Fruit fly (Drosophila melanogaster): ENCODE data around the gene HLH4C.
A peak's percentile ranks its signal among the peaks of the same experiment; 100 is the strongest.

The HLH4C gene

DNA sequence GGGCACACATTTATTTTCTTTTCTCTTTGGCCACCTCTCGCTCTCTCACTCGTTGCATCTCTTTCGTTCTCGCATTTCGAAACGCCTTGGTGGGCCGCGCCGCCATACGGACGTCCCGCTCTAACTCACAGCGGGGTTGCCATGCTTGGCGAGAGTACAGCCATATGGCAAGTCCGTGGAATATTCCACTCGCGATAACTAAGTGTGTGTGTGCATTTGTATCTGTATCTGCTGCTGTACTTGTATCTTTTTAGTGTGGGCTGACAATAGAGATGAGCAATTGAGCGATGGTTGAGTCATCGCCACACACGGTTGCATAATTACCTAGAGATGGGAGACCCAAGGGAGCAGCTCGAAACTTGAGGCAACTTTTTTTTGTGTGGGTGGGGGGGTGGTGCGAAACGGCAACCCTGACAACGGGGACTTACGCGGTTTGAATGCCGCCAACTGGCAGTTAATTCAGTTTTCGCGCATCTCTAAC, 37.3 kb upstream of the HLH4C start (continued):
- peak; percentile 91 for TF ChIP-seq CoRest (tag; optimal IDR thresholded peaks at IDR 0.05)
- peak; percentile 56 for TF ChIP-seq CG6813 (GFP tag; optimal IDR thresholded peaks at IDR 0.05)
- TF ChIP-seq CHES-1-like (GFP tag; optimal IDR thresholded peaks at IDR 0.05), result peak; percentile 91
- peak; percentile 98 for TF ChIP-seq Med (GFP tag)
- peak; percentile 77 for TF ChIP-seq CG7357 (GFP tag; IDR thresholded peaks at IDR 0.05)
- TF ChIP-seq CG30403 (GFP tag; optimal IDR thresholded peaks at IDR 0.05), result peak; percentile 86
- TF ChIP-seq Awh (GFP tag; IDR thresholded peaks at IDR 0.05), result peak; percentile 87
- peak; percentile 50 for TF ChIP-seq Hand (GFP tag; optimal IDR thresholded peaks at IDR 0.05)
- TF ChIP-seq CG13123 (GFP tag; optimal IDR thresholded peaks at IDR 0.05), result peak; percentile 66
- peak; percentile 71 for TF ChIP-seq phol (tag; optimal IDR thresholded peaks at IDR 0.05)
- TF ChIP-seq oc (tag; optimal IDR thresholded peaks at IDR 0.05), result peak; percentile 51
- TF ChIP-seq CG12236 (GFP tag; optimal IDR thresholded peaks at IDR 0.05), result peak; percentile 11
- peak; percentile 76 for TF ChIP-seq bcd (GFP tag; optimal IDR thresholded peaks at IDR 0.05)
- TF ChIP-seq CG16863 (GFP tag; optimal IDR thresholded peaks at IDR 0.05), result peak; percentile 78

DNA sequence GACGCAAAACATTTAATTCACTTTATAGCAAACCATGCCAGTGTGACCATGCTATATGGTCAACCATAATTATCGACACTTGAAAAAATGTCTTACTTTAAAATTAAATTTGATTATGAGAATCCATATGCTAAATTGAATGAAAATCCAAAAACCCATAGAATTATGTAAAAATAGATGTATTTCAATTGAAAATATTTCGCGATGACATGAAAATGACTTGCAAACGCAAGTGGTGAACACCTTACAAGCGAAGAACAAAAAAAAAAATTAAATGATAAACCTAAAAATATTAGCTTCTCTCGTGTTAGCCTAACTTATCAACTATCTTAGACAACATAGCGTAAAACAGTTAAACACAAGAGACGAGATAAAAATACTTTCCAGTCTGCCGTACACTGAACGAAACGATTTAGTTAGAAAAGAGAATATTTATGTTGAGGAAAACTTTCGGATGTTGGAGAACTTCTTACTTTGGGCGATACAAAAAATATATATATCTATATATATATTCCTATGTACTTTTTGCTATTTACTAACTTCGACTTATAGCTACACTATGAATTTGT, 32.7 kb upstream of the HLH4C start:
- TF ChIP-seq al (GFP tag; IDR thresholded peaks at IDR 0.05) (peak; percentile 46), bab2 (GFP tag; optimal IDR thresholded peaks at IDR 0.05) (peak; percentile 45), CG8281 (tag; optimal IDR thresholded peaks at IDR 0.05) (no peak), Dip3 (GFP tag; optimal IDR thresholded peaks at IDR 0.05) (peak; percentile 64), Taf1 (GFP tag; IDR thresholded peaks at IDR 0.05) (no peak; the same call in 1 of the 2 replicates), CG17829 (tag; optimal IDR thresholded peaks at IDR 0.05) (peak; percentile 27), pb (GFP tag; optimal IDR thresholded peaks at IDR 0.05) (no peak), CG5245 (GFP tag; optimal IDR thresholded peaks at IDR 0.05) (peak; percentile 13), kni (GFP tag; optimal IDR thresholded peaks at IDR 0.05) (no peak), dati (GFP tag; IDR thresholded peaks at IDR 0.05) (no peak), CG8944 (GFP tag; optimal IDR thresholded peaks at IDR 0.05) (peak; percentile 15), salm (tag; optimal IDR thresholded peaks at IDR 0.05) (peak; percentile 33), Pdp1 (GFP tag; optimal IDR thresholded peaks at IDR 0.05) (peak; percentile 11 to 31), Lim3 (GFP tag; IDR thresholded peaks at IDR 0.05) (no peak), TFAM (GFP tag; optimal IDR thresholded peaks at IDR 0.05) (no peak), CG34376 (GFP tag; optimal IDR thresholded peaks at IDR 0.05) (no peak), Atf3 (GFP tag; optimal IDR thresholded peaks at IDR 0.05) (peak; percentile 29), CG14050 (GFP tag; IDR thresholded peaks at IDR 0.05) (peak; percentile 47; the same call in 1 of the 3 replicates), Abd-B (GFP tag; optimal IDR thresholded peaks at IDR 0.05) (peak; percentile 16), CG8478 (optimal IDR thresholded peaks at IDR 0.05) (no peak), CG42726 (GFP tag; IDR thresholded peaks at IDR 0.05; ENCODE audit: partially characterized antibody) (no peak), Oli (tag; optimal IDR thresholded peaks at IDR 0.05) (peak; percentile 67), Hsf (GFP tag; optimal IDR thresholded peaks at IDR 0.05) (peak; percentile 67), grau (tag; optimal IDR thresholded peaks at IDR 0.05) (peak; percentile 55), CG12744 (GFP tag; optimal IDR thresholded peaks at IDR 0.05) (peak; percentile 41), CG15073 (GFP tag; optimal IDR thresholded peaks at IDR 0.05) (no peak), CG6654 (GFP tag; optimal IDR thresholded peaks at IDR 0.05) (peak; percentile 3), NC2β (GFP tag; optimal IDR thresholded peaks at IDR 0.05) (peak; percentile 24), otp (GFP tag; IDR thresholded peaks at IDR 0.05) (peak; percentile 60; the same call in 1 of the 3 replicates), Ets97D (GFP tag; optimal IDR thresholded peaks at IDR 0.05) (peak; percentile 54), CG43689 (GFP tag; IDR thresholded peaks at IDR 0.05) (no peak), slbo (GFP tag; IDR thresholded peaks at IDR 0.05) (peak; percentile 66), CG10147 (GFP tag; optimal IDR thresholded peaks at IDR 0.05) (peak; percentile 44), row (GFP tag; IDR thresholded peaks at IDR 0.05) (peak; percentile 71; the same call in 2 of the 3 replicates), Nf-YB (GFP tag; optimal IDR thresholded peaks at IDR 0.05) (no peak), pnt (GFP tag; optimal IDR thresholded peaks at IDR 0.05) (peak; percentile 56)

Data from whole organism, embryonic.